Worm (Caenorhabditis elegans): ENCODE results near the gene T14G12.11.

ce11 chrX:3797882-3798281, 35.5 kb upstream of the T14G12.11 start, which contains the start of gene abu-10:
- no peak for TF ChIP-seq pha-4 (tag; optimal IDR thresholded peaks at IDR 0.05)
- TF ChIP-seq tbx-2 (tag; optimal IDR thresholded peaks at IDR 0.05): no peak
- no peak for TF ChIP-seq odd-2 (tag; optimal IDR thresholded peaks at IDR 0.05)
- TF ChIP-seq ceh-45 (GFP tag; IDR thresholded peaks at IDR 0.05): no peak
- no peak for TF ChIP-seq T23F11.4 (GFP tag; optimal IDR thresholded peaks at IDR 0.05)
- no peak for TF ChIP-seq dmd-4 (tag; optimal IDR thresholded peaks at IDR 0.05; ENCODE audit: borderline replicate concordance)
- no peak for TF ChIP-seq ceh-9 (tag; optimal IDR thresholded peaks at IDR 0.05)
- TF ChIP-seq ama-1 (optimal IDR thresholded peaks at IDR 0.05): no peak
- TF ChIP-seq unc-86 (tag; optimal IDR thresholded peaks at IDR 0.05): no peak

Data from whole organism, late embryonic.